Worm (Caenorhabditis elegans): Measurements from ENCODE around the gene T18D3.9.

DNA sequence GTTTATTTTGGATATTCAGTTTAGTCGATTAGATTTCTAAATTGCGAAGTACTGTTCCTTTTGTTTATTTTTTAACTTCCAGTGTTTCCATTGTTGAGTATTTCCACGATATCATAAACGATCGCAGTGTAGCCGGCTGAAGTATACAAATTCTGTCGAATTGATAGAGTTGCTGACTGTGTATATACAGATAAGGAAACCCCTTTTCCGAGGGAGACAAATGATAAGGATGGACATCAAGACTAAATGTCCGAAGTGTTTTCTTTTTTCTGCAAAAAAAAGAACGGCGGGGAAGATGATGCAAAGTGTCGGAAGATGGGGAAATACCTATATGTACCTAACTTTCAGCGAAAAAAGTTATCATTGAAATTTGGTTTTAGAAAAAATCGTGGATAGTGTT, 7.7 kb downstream of the T18D3.9 start:
- TF ChIP-seq unc-130 (GFP tag; optimal IDR thresholded peaks at IDR 0.05): no peak
- no peak for TF ChIP-seq athp-1 (tag; optimal IDR thresholded peaks at IDR 0.05)
- no peak for TF ChIP-seq nhr-90 (tag; optimal IDR thresholded peaks at IDR 0.05)
- no peak for TF ChIP-seq rec-8 (tag; optimal IDR thresholded peaks at IDR 0.05)
- no peak for TF ChIP-seq dox-1 (GFP tag; IDR thresholded peaks at IDR 0.05)
- no peak for TF ChIP-seq efl-1 (GFP tag; optimal IDR thresholded peaks at IDR 0.05)

All from whole organism, young adult.